Worm (Caenorhabditis elegans) whole organism, young adult: ENCODE results near the gene crh-2.

Experiments
- B0035.1 ChIP-seq: sonication (generic microtip); optimal IDR thresholded peaks from 2 replicates; lab custom pipeline; 2016; ENCODE audit warnings: missing genetic modification characterization, mild to moderate bottlenecking, missing compliant biosample characterization, missing genotype, missing genetic modification reagents
- B0261.1 ChIP-seq: sonication (generic microtip); optimal IDR thresholded peaks from 2 replicates; lab custom pipeline; 2016; ENCODE audit warnings: mild to moderate bottlenecking, missing genetic modification characterization, moderate library complexity, missing compliant biosample characterization
- B0336.3 ChIP-seq: fragments of 200-800 bp; sonication (Bioruptor generic); IDR thresholded peaks from 2 replicates; pipeline ENCODE4 v1.3.6; 2022; ENCODE audit warnings: missing genetic modification characterization, missing compliant biosample characterization
- C17E4.6 ChIP-seq: fragments of 200-800 bp; sonication (Bioruptor generic); IDR thresholded peaks from 2 replicates; pipeline ENCODE4 v1.3.6; 2022; ENCODE audit warnings: missing genetic modification reagents, missing genetic modification characterization, missing compliant biosample characterization
- D2030.7 ChIP-seq: fragments of 200-800 bp; sonication (Bioruptor generic); IDR thresholded peaks from 2 replicates; pipeline ENCODE4 v1.3.6; 2022; ENCODE audit warnings: missing genetic modification reagents, missing genetic modification characterization, missing compliant biosample characterization
- F10E7.11 ChIP-seq: sonication (generic microtip); optimal IDR thresholded peaks from 2 replicates; lab custom pipeline; 2017; ENCODE audit warnings: mild to moderate bottlenecking, missing genetic modification characterization, moderate library complexity, missing compliant biosample characterization
- F57C9.4 ChIP-seq: sonication (generic microtip); optimal IDR thresholded peaks from 2 replicates; lab custom pipeline; 2017; ENCODE audit warnings: mild to moderate bottlenecking, missing genetic modification characterization, missing compliant biosample characterization
- K11D2.4 ChIP-seq: fragments of 200-800 bp; sonication (Bioruptor generic); IDR thresholded peaks from 2 replicates; pipeline ENCODE4 v1.3.6; 2022; ENCODE audit warnings: missing genetic modification reagents, missing genetic modification characterization, missing compliant biosample characterization
- K12H6.12 ChIP-seq: fragments of 200-800 bp; sonication (Bioruptor generic); optimal IDR thresholded peaks from 2 replicates; lab custom pipeline; 2018; ENCODE audit warnings: mild to moderate bottlenecking, missing genetic modification characterization, missing compliant biosample characterization
- T07F8.4 ChIP-seq: sonication (generic microtip); optimal IDR thresholded peaks from 2 replicates; lab custom pipeline; 2016; ENCODE audit warnings: mild to moderate bottlenecking, missing genetic modification characterization, moderate library complexity, missing compliant biosample characterization
- Y53F4B.3 ChIP-seq: fragments of 200-800 bp; sonication (Bioruptor generic); IDR thresholded peaks from 2 replicates; pipeline ENCODE4 v1.3.6; 2022; ENCODE audit warnings: missing genetic modification reagents, missing genetic modification characterization, missing compliant biosample characterization
- Y56A3A.18 ChIP-seq: fragments of 200-800 bp; sonication (Bioruptor generic); IDR thresholded peaks from 2 replicates; pipeline ENCODE4 v1.3.6; 2022; ENCODE audit warnings: missing genetic modification reagents, missing genetic modification characterization, missing compliant biosample characterization
- atf-7 ChIP-seq: sonication (generic microtip); optimal IDR thresholded peaks from 2 replicates; lab custom pipeline; 2017; ENCODE audit warnings: mild to moderate bottlenecking, missing genetic modification characterization, missing compliant biosample characterization
- athp-1 ChIP-seq: sonication (generic microtip); optimal IDR thresholded peaks from 2 replicates; lab custom pipeline; 2017; ENCODE audit warnings: mild to moderate bottlenecking, missing genetic modification characterization, missing compliant biosample characterization
- ccch-3 ChIP-seq: fragments of 200-800 bp; sonication (Bioruptor generic); optimal IDR thresholded peaks from 2 replicates; lab custom pipeline; 2018; ENCODE audit warnings: mild to moderate bottlenecking, missing genetic modification characterization, missing compliant biosample characterization
- cebp-1 ChIP-seq, 2 experiments: fragments of 200-800 bp in 1 of 2; sonication (Bioruptor generic) in 1 of 2; sonication (generic microtip) in 1 of 2; IDR thresholded peaks in 1 of 2; optimal IDR thresholded peaks in 1 of 2; 2 replicates each; pipeline versions ENCODE4 v1.3.6 to Lab custom; 2017 to 2022; ENCODE audit warnings: missing compliant biosample characterization in 2 of 2, missing genetic modification characterization in 2 of 2, mild to moderate bottlenecking in 1 of 2, missing genetic modification reagents in 1 of 2, moderate library complexity in 1 of 2
- ceh-100 ChIP-seq: fragments of 200-800 bp; sonication (Bioruptor generic); IDR thresholded peaks from 2 replicates; pipeline ENCODE4 v1.3.6; 2022; ENCODE audit warnings: missing genetic modification reagents, missing genetic modification characterization, missing compliant biosample characterization
- ceh-27 ChIP-seq: fragments of 200-800 bp; sonication (Bioruptor generic); optimal IDR thresholded peaks from 2 replicates; lab custom pipeline; 2018; ENCODE audit warnings: mild to moderate bottlenecking, missing genetic modification characterization, moderate library complexity, missing compliant biosample characterization
- ceh-58 ChIP-seq: fragments of 200-800 bp; sonication (Bioruptor generic); IDR thresholded peaks from 2 replicates; pipeline ENCODE4 v1.3.6; 2022; ENCODE audit warnings: missing genetic modification characterization, missing compliant biosample characterization
- chd-7 ChIP-seq: sonication (generic microtip); optimal IDR thresholded peaks from 2 replicates; lab custom pipeline; 2016; ENCODE audit warnings: mild to moderate bottlenecking, missing genetic modification characterization, moderate library complexity, missing compliant biosample characterization
- dox-1 ChIP-seq: fragments of 200-800 bp; sonication (Bioruptor generic); IDR thresholded peaks from 2 replicates; pipeline ENCODE4 v1.3.6; 2022; ENCODE audit warnings: missing genetic modification reagents, missing genetic modification characterization, missing compliant biosample characterization
- dpl-1 ChIP-seq: fragments of 150-350 bp; optimal IDR thresholded peaks from 2 replicates; lab custom pipeline; 2014; ENCODE audit warnings: missing biosample characterization, missing genetic modification reagents, missing genetic modification characterization
- egl-44 ChIP-seq: fragments of 200-800 bp; sonication (Bioruptor generic); IDR thresholded peaks from 2 replicates; pipeline ENCODE4 v1.3.6; 2022; ENCODE audit warnings: missing genetic modification reagents, missing genetic modification characterization, missing compliant biosample characterization
- fkh-3 ChIP-seq: sonication (generic microtip); optimal IDR thresholded peaks from 2 replicates; lab custom pipeline; 2016; ENCODE audit warnings: mild to moderate bottlenecking, missing genetic modification characterization, missing compliant biosample characterization
- gei-17 ChIP-seq: fragments of 200-800 bp; sonication (Bioruptor generic); optimal IDR thresholded peaks from 2 replicates; lab custom pipeline; 2018; ENCODE audit warnings: mild to moderate bottlenecking, missing genetic modification characterization, missing compliant biosample characterization
- him-1 ChIP-seq: sonication (generic microtip); optimal IDR thresholded peaks from 2 replicates; lab custom pipeline; 2016; ENCODE audit warnings: missing genotype, missing genetic modification reagents, missing genetic modification characterization, missing compliant biosample characterization
- hlh-12 ChIP-seq: sonication (generic microtip); optimal IDR thresholded peaks from 2 replicates; lab custom pipeline; 2016; ENCODE audit warnings: missing genetic modification characterization, missing compliant biosample characterization
- hlh-26 ChIP-seq: fragments of 200-800 bp; sonication (Bioruptor generic); conservative IDR thresholded peaks from 2 replicates; pipeline ENCODE4 v1.3.6; 2022; ENCODE audit warnings: missing genetic modification reagents, missing genetic modification characterization, missing compliant biosample characterization
- hmg-1.2 ChIP-seq: fragments of 200-800 bp; sonication (Bioruptor generic); IDR thresholded peaks from 2 replicates; pipeline ENCODE4 v1.3.6; 2022; ENCODE audit warnings: missing genetic modification reagents, missing genetic modification characterization, missing compliant biosample characterization
- hsf-1 ChIP-seq: fragments of 200-800 bp; sonication (Bioruptor generic); IDR thresholded peaks from 2 replicates; pipeline ENCODE4 v1.3.6; 2022; ENCODE audit warnings: missing genetic modification reagents, missing genetic modification characterization, missing compliant biosample characterization
- lin-40 ChIP-seq: sonication (generic microtip); optimal IDR thresholded peaks from 2 replicates; lab custom pipeline; 2016; ENCODE audit warnings: missing genetic modification characterization, mild to moderate bottlenecking, missing compliant biosample characterization, missing genotype, missing genetic modification reagents
- lir-1 ChIP-seq: fragments of 200-800 bp; sonication (Bioruptor generic); conservative IDR thresholded peaks from 2 replicates; pipeline ENCODE4 v1.3.6; 2022; ENCODE audit warnings: missing genetic modification reagents, missing genetic modification characterization, missing compliant biosample characterization
- madf-3 ChIP-seq: fragments of 200-800 bp; sonication (Bioruptor generic); IDR thresholded peaks from 2 replicates; pipeline ENCODE4 v1.3.6; 2022; ENCODE audit warnings: missing genetic modification reagents, missing genetic modification characterization, missing compliant biosample characterization
- mxl-1 ChIP-seq: sonication (generic microtip); optimal IDR thresholded peaks from 2 replicates; lab custom pipeline; 2016; ENCODE audit warnings: missing genetic modification characterization, missing compliant biosample characterization
- nfyb-1 ChIP-seq: fragments of 200-800 bp; sonication (Bioruptor generic); IDR thresholded peaks from 2 replicates; pipeline ENCODE4 v1.3.6; 2022; ENCODE audit warnings: missing genetic modification reagents, missing genetic modification characterization, missing compliant biosample characterization
- nhr-179 ChIP-seq: sonication (generic microtip); optimal IDR thresholded peaks from 2 replicates; lab custom pipeline; 2016; ENCODE audit warnings: mild to moderate bottlenecking, missing genetic modification characterization, missing compliant biosample characterization
- pbrm-1 ChIP-seq: fragments of 200-800 bp; sonication (Bioruptor generic); IDR thresholded peaks from 2 replicates; pipeline ENCODE4 v1.3.6; 2022; ENCODE audit warnings: missing genetic modification reagents, missing genetic modification characterization, missing compliant biosample characterization
- rcor-1 ChIP-seq: fragments of 200-800 bp; sonication (Bioruptor generic); IDR thresholded peaks from 2 replicates; pipeline ENCODE4 v1.3.6; 2022; ENCODE audit warnings: missing genetic modification reagents, missing genetic modification characterization, missing compliant biosample characterization
- sea-2 ChIP-seq: fragments of 200-800 bp; sonication (Bioruptor generic); IDR thresholded peaks from 2 replicates; pipeline ENCODE4 v1.3.6; 2022; ENCODE audit warnings: missing genetic modification characterization, missing compliant biosample characterization
- snpc-3.4 ChIP-seq: sonication (generic microtip); optimal IDR thresholded peaks from 2 replicates; lab custom pipeline; 2017; ENCODE audit warnings: missing genetic modification characterization, mild to moderate bottlenecking, missing compliant biosample characterization, antibody characterized with exemption, moderate library complexity, missing genotype, missing genetic modification reagents
- unc-62 ChIP-seq: fragments of 150-350 bp; optimal IDR thresholded peaks from 2 replicates; lab custom pipeline; 2014; ENCODE audit warnings: missing biosample characterization, missing genetic modification reagents, missing genetic modification characterization
- xnd-1 ChIP-seq: sonication (generic microtip); optimal IDR thresholded peaks from 2 replicates; lab custom pipeline; 2016; ENCODE audit warnings: missing genotype, missing genetic modification reagents, missing genetic modification characterization, missing compliant biosample characterization
- ztf-18 ChIP-seq: sonication (generic microtip); optimal IDR thresholded peaks from 2 replicates; lab custom pipeline; 2016; ENCODE audit warnings: missing genotype, mild to moderate bottlenecking, missing genetic modification characterization, missing compliant biosample characterization
- ztf-25 ChIP-seq: fragments of 200-800 bp; sonication (Bioruptor generic); IDR thresholded peaks from 2 replicates; pipeline ENCODE4 v1.3.6; 2022; ENCODE audit warnings: missing genetic modification reagents, missing genetic modification characterization, missing compliant biosample characterization

The crh-2 gene

ce11 chrII:5177902-5178301 is 9.5 kb downstream of the crh-2 start, which contains the start of gene C27D6.12:
TSS of gene C27D6.12 (minus strand) at chrII:5178002.
- TF ChIP-seq K12H6.12 (tag; lab: Kevin White, UChicago) (no peak), xnd-1 (no peak), snpc-3.4 (tag; lab: Kevin White, UChicago) (no peak), hmg-1.2 (GFP tag; lab: Robert Waterston, UW) (no peak), Y53F4B.3 (GFP tag; lab: Robert Waterston, UW) (no peak), mxl-1 (tag; lab: Kevin White, UChicago) (no peak), ccch-3 (GFP tag; lab: Kevin White, UChicago) (no peak)

DNA sequence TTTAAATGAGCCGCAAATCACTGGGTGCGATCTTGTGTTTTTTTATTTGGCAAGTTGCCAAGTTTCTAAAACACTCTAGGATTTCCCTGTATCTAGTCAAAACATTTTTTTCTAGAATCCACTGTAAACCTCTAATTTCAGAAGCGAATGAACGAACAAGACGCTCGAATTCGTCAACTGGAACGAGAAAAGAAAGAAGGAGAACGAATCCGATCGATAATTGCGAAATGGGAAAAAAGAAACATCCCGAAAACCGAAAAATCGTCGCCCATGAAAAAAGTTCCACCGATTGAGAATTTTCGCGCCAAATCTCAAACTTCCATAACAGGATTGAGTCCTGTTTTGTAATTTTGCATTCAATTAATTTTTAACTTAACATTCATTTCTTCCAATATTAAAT is 10.4 kb downstream of the crh-2 start:
- TF ChIP-seq K12H6.12 (tag; lab: Kevin White, UChicago) (no peak), atf-7 (no peak), gei-17 (GFP tag; lab: Kevin White, UChicago) (no peak), ztf-18 (tag; lab: Kevin White, UChicago) (no peak), rcor-1 (GFP tag; lab: Robert Waterston, UW) (no peak), B0336.3 (GFP tag; lab: Robert Waterston, UW) (no peak), nhr-179 (tag; lab: Kevin White, UChicago) (no peak), Y56A3A.18 (no peak), F10E7.11 (tag; lab: Kevin White, UChicago) (no peak), pbrm-1 (GFP tag; lab: Robert Waterston, UW) (no peak), chd-7 (tag; lab: Kevin White, UChicago) (no peak), unc-62 (GFP tag; lab: Kevin White, UChicago) (no peak), cebp-1 (GFP tag; IDR thresholded peaks at IDR 0.05; lab: Robert Waterston, UW) (no peak), cebp-1 (tag; optimal IDR thresholded peaks at IDR 0.05; lab: Kevin White, UChicago) (no peak), ccch-3 (GFP tag; lab: Kevin White, UChicago) (no peak), ceh-27 (GFP tag; lab: Kevin White, UChicago) (no peak), C17E4.6 (GFP tag; lab: Robert Waterston, UW) (no peak)

ce11 chrII:5174370-5174769 is 13.0 kb downstream of the crh-2 start, which contains the start of gene C27D6.3:
TSS of gene C27D6.3 (minus strand) at chrII:5174470.
- TF ChIP-seq Y56A3A.18 (no peak), hlh-12 (tag; lab: Kevin White, UChicago) (no peak), nfyb-1 (GFP tag; lab: Robert Waterston, UW) (no peak), ztf-25 (GFP tag; lab: Robert Waterston, UW) (no peak), sea-2 (GFP tag; lab: Robert Waterston, UW) (no peak), egl-44 (GFP tag; lab: Robert Waterston, UW) (no peak), madf-3 (GFP tag; lab: Robert Waterston, UW) (no peak), D2030.7 (GFP tag; lab: Robert Waterston, UW) (no peak), B0035.1 (tag; lab: Kevin White, UChicago) (no peak), T07F8.4 (tag; lab: Kevin White, UChicago) (no peak), athp-1 (tag; lab: Kevin White, UChicago) (no peak), snpc-3.4 (tag; lab: Kevin White, UChicago) (no peak), dox-1 (GFP tag; lab: Robert Waterston, UW) (no peak), hmg-1.2 (GFP tag; lab: Robert Waterston, UW) (no peak)

DNA sequence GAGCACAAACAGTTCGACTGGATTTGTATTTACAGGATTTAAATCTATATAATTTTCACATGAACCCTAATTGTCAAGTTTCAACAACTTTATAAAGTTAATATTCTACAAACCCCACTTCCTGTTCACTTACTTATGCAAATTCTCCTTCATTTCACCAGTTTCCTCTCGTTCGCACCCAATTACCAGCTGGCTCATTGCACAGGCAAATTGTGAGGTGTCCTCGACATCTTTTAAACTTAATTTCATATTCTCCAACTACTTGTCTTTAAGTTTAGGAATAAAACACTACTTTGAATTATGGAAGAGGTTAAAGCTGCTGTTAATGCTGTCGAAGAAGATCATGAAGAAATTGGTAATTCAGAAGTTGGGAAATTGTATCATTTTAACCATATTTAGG is 14.9 kb downstream of the crh-2 start, which contains the start of gene C27D6.1:
TSS of gene C27D6.1 (plus strand) at position 301 of the 400 bp plus-strand sequence.
- TF ChIP-seq hlh-26 (no peak), ccch-3 (GFP tag; lab: Kevin White, UChicago) (no peak), hsf-1 (GFP tag; lab: Robert Waterston, UW) (no peak), hmg-1.2 (GFP tag; lab: Robert Waterston, UW) (no peak), him-1 (tag; lab: Kevin White, UChicago) (no peak), lir-1 (no peak), lin-40 (tag; lab: Kevin White, UChicago) (no peak), madf-3 (GFP tag; lab: Robert Waterston, UW) (no peak), fkh-3 (no peak), ceh-100 (GFP tag; lab: Robert Waterston, UW) (no peak), B0261.1 (tag; lab: Kevin White, UChicago) (no peak), K11D2.4 (GFP tag; lab: Robert Waterston, UW) (no peak), ceh-58 (GFP tag; lab: Robert Waterston, UW) (no peak), dpl-1 (GFP tag; lab: Kevin White, UChicago) (no peak), F57C9.4 (tag; lab: Kevin White, UChicago) (no peak)
